Fruit fly (Drosophila melanogaster): ENCODE measurements around the gene bcn92.

The bcn92 gene

dm6 chrX:2165394-2165793, 15.9 kb upstream of the bcn92 start:
- TF ChIP-seq Gug (GFP tag; IDR thresholded peaks at IDR 0.05) (peak; percentile 36; the same call in 1 of the 2 replicates), CG6792 (GFP tag; optimal IDR thresholded peaks at IDR 0.05) (no peak), CG32006 (GFP tag; optimal IDR thresholded peaks at IDR 0.05) (peak; percentile 62), Sox15 (GFP tag; optimal IDR thresholded peaks at IDR 0.05) (no peak), CG6808 (GFP tag; optimal IDR thresholded peaks at IDR 0.05) (no peak), CG7368 (GFP tag; optimal IDR thresholded peaks at IDR 0.05) (no peak), CG8632 (GFP tag; optimal IDR thresholded peaks at IDR 0.05) (no peak), Eip78C (GFP tag) (peak; percentile 14), CG11294 (GFP tag; IDR thresholded peaks at IDR 0.05) (peak; percentile 23; the same call in 1 of the 2 replicates), Blimp-1 (GFP tag; optimal IDR thresholded peaks at IDR 0.05) (no peak), CG6276 (GFP tag; optimal IDR thresholded peaks at IDR 0.05) (peak; percentile 28), CG15336 (GFP tag; IDR thresholded peaks at IDR 0.05) (peak; percentile 72), CG34406 (GFP tag; optimal IDR thresholded peaks at IDR 0.05) (no peak), pdm3 (GFP tag; optimal IDR thresholded peaks at IDR 0.05) (peak; percentile 7), Hr4 (GFP tag; optimal IDR thresholded peaks at IDR 0.05) (peak; percentile 53), CG8319 (GFP tag; optimal IDR thresholded peaks at IDR 0.05) (no peak), CG8119 (GFP tag; IDR thresholded peaks at IDR 0.05) (peak; percentile 66), CG4318 (GFP tag; optimal IDR thresholded peaks at IDR 0.05) (peak; percentile 0), dac (GFP tag; optimal IDR thresholded peaks at IDR 0.05) (peak; percentile 15), net (GFP tag; optimal IDR thresholded peaks at IDR 0.05) (no peak), Sox102F (GFP tag; optimal IDR thresholded peaks at IDR 0.05) (no peak), Hr38 (GFP tag; optimal IDR thresholded peaks at IDR 0.05) (no peak), salr (GFP tag; optimal IDR thresholded peaks at IDR 0.05) (no peak), Lpt (GFP tag; optimal IDR thresholded peaks at IDR 0.05) (peak; percentile 35), svp (GFP tag) (peak; percentile 48), CG6163 (GFP tag; IDR thresholded peaks at IDR 0.05) (peak; percentile 55), eg (GFP tag; IDR thresholded peaks at IDR 0.05) (peak; percentile 81), Hr39 (GFP tag; optimal IDR thresholded peaks at IDR 0.05) (no peak)

- no peak for TF ChIP-seq CG9139 (GFP tag; optimal IDR thresholded peaks at IDR 0.05)
- no peak for TF ChIP-seq CG6808 (GFP tag; optimal IDR thresholded peaks at IDR 0.05)
- TF ChIP-seq ss (GFP tag; optimal IDR thresholded peaks at IDR 0.05), result no peak
- TF ChIP-seq CG7368 (GFP tag; optimal IDR thresholded peaks at IDR 0.05), result no peak
- TF ChIP-seq Ets21C (GFP tag; optimal IDR thresholded peaks at IDR 0.05), result no peak
- no peak for TF ChIP-seq CG6276 (GFP tag; optimal IDR thresholded peaks at IDR 0.05)
- TF ChIP-seq CG3919 (GFP tag; optimal IDR thresholded peaks at IDR 0.05), result no peak
- TF ChIP-seq pdm3 (GFP tag; optimal IDR thresholded peaks at IDR 0.05), result no peak
- TF ChIP-seq Blimp-1 (GFP tag; optimal IDR thresholded peaks at IDR 0.05), result no peak
- no peak for TF ChIP-seq vri (GFP tag; optimal IDR thresholded peaks at IDR 0.05)
- TF ChIP-seq dac (GFP tag; optimal IDR thresholded peaks at IDR 0.05), result no peak
- TF ChIP-seq Hr38 (GFP tag; optimal IDR thresholded peaks at IDR 0.05), result no peak
- TF ChIP-seq dsx (GFP tag; optimal IDR thresholded peaks at IDR 0.05; ENCODE audit: poor library complexity, severe bottlenecking), result no peak
- TF ChIP-seq CG8319 (GFP tag; optimal IDR thresholded peaks at IDR 0.05), result no peak
- no peak for TF ChIP-seq CG1621 (tag; optimal IDR thresholded peaks at IDR 0.05)
Measured at dm6 chrX:2163358-2163757, 13.9 kb upstream of the bcn92 start.

dm6 chrX:2162130-2162907, 12.9 kb upstream of the bcn92 start, which contains the start of the genes Cyp4d1 and CG3630:
Gene Cyp4d1 (minus strand): TSS chrX:2162180.
Gene CG3630 (plus strand): TSS chrX:2162196.
- TF ChIP-seq svp (GFP tag) (peak; percentile 96), CG7368 (GFP tag; optimal IDR thresholded peaks at IDR 0.05) (no peak)

dm6 chrX:2161020-2161419, 11.6 kb upstream of the bcn92 start:
- no peak for TF ChIP-seq CG3032 (tag; optimal IDR thresholded peaks at IDR 0.05)
- TF ChIP-seq topi (GFP tag; optimal IDR thresholded peaks at IDR 0.05), result no peak
- TF ChIP-seq CG15336 (GFP tag; IDR thresholded peaks at IDR 0.05), result no peak
- no peak for TF ChIP-seq spab (GFP tag; optimal IDR thresholded peaks at IDR 0.05)
- no peak for TF ChIP-seq fd59A (GFP tag; optimal IDR thresholded peaks at IDR 0.05)
- no peak for TF ChIP-seq lz (GFP tag; optimal IDR thresholded peaks at IDR 0.05)

Measured in whole organism, prepupa.